Fruit fly (Drosophila melanogaster): ENCODE data around the gene EMC1.

EMC1 gene

dm6 chr3R:7907311-7907710, at the start of gene EMC1, which contains the start of gene Taf7 (continued):
- TF ChIP-seq ftz-f1 (GFP tag; optimal IDR thresholded peaks at IDR 0.05), result peak; percentile 20
- no peak for TF ChIP-seq CG2678 (tag; optimal IDR thresholded peaks at IDR 0.05)
- TF ChIP-seq Meics (GFP tag; optimal IDR thresholded peaks at IDR 0.05), result no peak
- TF ChIP-seq phol (tag; optimal IDR thresholded peaks at IDR 0.05), result peak; percentile 84
- TF ChIP-seq sob (GFP tag; IDR thresholded peaks at IDR 0.05), result 0 out of 2 replicates have a peak, but pooled peaks have one; percentile 25
- no peak for TF ChIP-seq CG8388 (GFP tag; optimal IDR thresholded peaks at IDR 0.05)
- TF ChIP-seq nau (GFP tag; optimal IDR thresholded peaks at IDR 0.05), result no peak
- peak; percentile 92 for TF ChIP-seq nmo (GFP tag; optimal IDR thresholded peaks at IDR 0.05)
- no peak for TF ChIP-seq CG12769 (tag; optimal IDR thresholded peaks at IDR 0.05)
- TF ChIP-seq lov (optimal IDR thresholded peaks at IDR 0.05), result no peak
- TF ChIP-seq lov (GFP tag; IDR thresholded peaks at IDR 0.05), result no peak
- TF ChIP-seq HmgD (GFP tag; optimal IDR thresholded peaks at IDR 0.05), result peak; percentile 78
- peak; percentile 59 for TF ChIP-seq CG4820 (GFP tag; optimal IDR thresholded peaks at IDR 0.05)
- TF ChIP-seq H15 (GFP tag; IDR thresholded peaks at IDR 0.05), result no peak
- TF ChIP-seq E2f1 (GFP tag; IDR thresholded peaks at IDR 0.05), result no peak
- TF ChIP-seq caup (GFP tag; optimal IDR thresholded peaks at IDR 0.05; ENCODE audit: severe bottlenecking), result no peak
- TF ChIP-seq CG7357 (GFP tag; IDR thresholded peaks at IDR 0.05), result peak; percentile 100
- TF ChIP-seq yki (optimal IDR thresholded peaks at IDR 0.05), result no peak
- TF ChIP-seq Scr (GFP tag; IDR thresholded peaks at IDR 0.05; ENCODE audit: partially characterized antibody), result peak; percentile 98
- TF ChIP-seq scrt (GFP tag; optimal IDR thresholded peaks at IDR 0.05), result no peak
- TF ChIP-seq emc (GFP tag; optimal IDR thresholded peaks at IDR 0.05), result peak; percentile 17
- TF ChIP-seq salm (tag; optimal IDR thresholded peaks at IDR 0.05), result no peak
- no peak for TF ChIP-seq btn (GFP tag; optimal IDR thresholded peaks at IDR 0.05)
- peak; percentile 13 for TF ChIP-seq CG1647 (GFP tag; optimal IDR thresholded peaks at IDR 0.05)
- TF ChIP-seq ci (GFP tag; IDR thresholded peaks at IDR 0.05), result no peak
- TF ChIP-seq CG10654 (GFP tag; optimal IDR thresholded peaks at IDR 0.05), result peak; percentile 31
- no peak for TF ChIP-seq CTCF (GFP tag; optimal IDR thresholded peaks at IDR 0.05)
- TF ChIP-seq B-H1 (GFP tag; IDR thresholded peaks at IDR 0.05), result no peak
- TF ChIP-seq cato (GFP tag; optimal IDR thresholded peaks at IDR 0.05; ENCODE audit: borderline replicate concordance), result no peak
- TF ChIP-seq CG17829 (tag; optimal IDR thresholded peaks at IDR 0.05), result peak; percentile 59
- no peak for TF ChIP-seq twi (tag; optimal IDR thresholded peaks at IDR 0.05)
- TF ChIP-seq vfl (GFP tag; optimal IDR thresholded peaks at IDR 0.05), result peak; percentile 9
- TF ChIP-seq Dad (GFP tag; optimal IDR thresholded peaks at IDR 0.05), result peak; percentile 16
- no peak for TF ChIP-seq rib (GFP tag; IDR thresholded peaks at IDR 0.05)
- peak in 1 of 2 experiments; percentile 38 for TF ChIP-seq insv (GFP tag; optimal IDR thresholded peaks at IDR 0.05)
- no peak for TF ChIP-seq Dek (tag; optimal IDR thresholded peaks at IDR 0.05)
- no peak for TF ChIP-seq psq (GFP tag; optimal IDR thresholded peaks at IDR 0.05)
- no peak for TF ChIP-seq danr (GFP tag; IDR thresholded peaks at IDR 0.05)
- TF ChIP-seq fd64A (GFP tag; optimal IDR thresholded peaks at IDR 0.05), result no peak
- no peak for TF ChIP-seq CG11723 (GFP tag; optimal IDR thresholded peaks at IDR 0.05)
- peak; percentile 99 for TF ChIP-seq CG3995 (GFP tag; optimal IDR thresholded peaks at IDR 0.05)
- TF ChIP-seq CG7786 (GFP tag; optimal IDR thresholded peaks at IDR 0.05), result peak; percentile 60
- TF ChIP-seq MBD-R2 (GFP tag; IDR thresholded peaks at IDR 0.05), result peak; percentile 75
- no peak for TF ChIP-seq Nf-YC (tag; optimal IDR thresholded peaks at IDR 0.05)
- peak; percentile 95 for TF ChIP-seq CG6175 (GFP tag; IDR thresholded peaks at IDR 0.05)
- peak; percentile 17 for TF ChIP-seq tx (GFP tag; optimal IDR thresholded peaks at IDR 0.05)
- no peak for TF ChIP-seq CG12104 (GFP tag; optimal IDR thresholded peaks at IDR 0.05)
- peak; percentile 52 for TF ChIP-seq slbo (GFP tag; IDR thresholded peaks at IDR 0.05)
- peak; percentile 43 for TF ChIP-seq ind (GFP tag; optimal IDR thresholded peaks at IDR 0.05)
- no peak for TF ChIP-seq HHEX (GFP tag; optimal IDR thresholded peaks at IDR 0.05)
- peak; percentile 55 for TF ChIP-seq lilli (GFP tag; optimal IDR thresholded peaks at IDR 0.05)
- TF ChIP-seq lmd (GFP tag; IDR thresholded peaks at IDR 0.05), result peak; percentile 42
- TF ChIP-seq CG31441 (GFP tag; IDR thresholded peaks at IDR 0.05), result no peak
- no peak for TF ChIP-seq Mrtf (GFP tag; IDR thresholded peaks at IDR 0.05)

Measured in whole organism, embryonic.